Fruit fly (Drosophila melanogaster) Kc167 (cell line): ENCODE results near the gene CG43052.

ENCODE experiments used
- Myc ChIP-seq: fragments of >200 bp; optimal IDR thresholded peaks from 2 replicates; lab custom pipeline; 2017; ENCODE audit warnings: missing external identifiers
- Sin3A ChIP-seq: fragments of >200 bp; optimal IDR thresholded peaks from 2 replicates; lab custom pipeline; 2018; ENCODE audit warnings: missing external identifiers
- h ChIP-seq: fragments of >200 bp; optimal IDR thresholded peaks from 3 replicates; lab custom pipeline; 2018; ENCODE audit warnings: missing external identifiers
- insv ChIP-seq: fragments of >200 bp; optimal IDR thresholded peaks from 3 replicates; lab custom pipeline; 2018; ENCODE audit warnings: missing external identifiers
- psq ChIP-seq: fragments of >200 bp; optimal IDR thresholded peaks from 2 replicates; lab custom pipeline; 2017; ENCODE audit warnings: missing external identifiers

dm6 chr2L:14397948-14398347 lies 46.1 kb downstream of the CG43052 start:
- TF ChIP-seq Myc (lab: Kevin White, UChicago): no peak
- TF ChIP-seq insv (lab: Kevin White, UChicago): no peak
- TF ChIP-seq h (lab: Kevin White, UChicago): no peak
- no peak for TF ChIP-seq psq
- no peak for TF ChIP-seq Sin3A (lab: Kevin White, UChicago)
